Worm (Caenorhabditis elegans): Measurements from ENCODE around the gene K01G5.8.

Gene K01G5.8

ce11 chrIII:10747620-10748479 is 7.3 kb upstream of the K01G5.8 start, which contains the start of the genes ran-1 and dkc-1:
TSS of gene ran-1 (minus strand) at chrIII:10747728.
TSS of gene dkc-1 (plus strand) at chrIII:10748429.
- TF ChIP-seq egl-27 (tag; optimal IDR thresholded peaks at IDR 0.05), result no peak
- no peak for TF ChIP-seq nhr-28 (tag; optimal IDR thresholded peaks at IDR 0.05)
- no peak for TF ChIP-seq eor-1 (tag; optimal IDR thresholded peaks at IDR 0.05)
- no peak for TF ChIP-seq fkh-10 (GFP tag; optimal IDR thresholded peaks at IDR 0.05)
- TF ChIP-seq skn-1 (tag; optimal IDR thresholded peaks at IDR 0.05), result peak; percentile 82
- TF ChIP-seq lin-15B (tag; optimal IDR thresholded peaks at IDR 0.05), result peak; percentile 72
- no peak for TF ChIP-seq ceh-16 (tag; optimal IDR thresholded peaks at IDR 0.05)
- TF ChIP-seq ztf-4 (tag; optimal IDR thresholded peaks at IDR 0.05), result no peak
- no peak for TF ChIP-seq R02D3.7 (tag; optimal IDR thresholded peaks at IDR 0.05)
- TF ChIP-seq pqm-1 (tag; optimal IDR thresholded peaks at IDR 0.05), result peak; percentile 15
- peak; percentile 73 for TF ChIP-seq hmg-11 (tag; optimal IDR thresholded peaks at IDR 0.05)
- peak; percentile 55 for TF ChIP-seq nhr-23 (tag; optimal IDR thresholded peaks at IDR 0.05)
- TF ChIP-seq nhr-43 (tag; optimal IDR thresholded peaks at IDR 0.05; ENCODE audit: poor library complexity, severe bottlenecking), result no peak
- TF ChIP-seq nhr-237 (tag; optimal IDR thresholded peaks at IDR 0.05), result no peak
- TF ChIP-seq nfya-1 (tag; optimal IDR thresholded peaks at IDR 0.05; ENCODE audit: insufficient read depth), result peak; percentile 93
- peak; percentile 76 for TF ChIP-seq snpc-4 (tag; optimal IDR thresholded peaks at IDR 0.05)
- TF ChIP-seq ceh-28 (tag; optimal IDR thresholded peaks at IDR 0.05), result peak; percentile 74
- TF ChIP-seq nhr-76 (tag; optimal IDR thresholded peaks at IDR 0.05), result no peak
- no peak for TF ChIP-seq nhr-11 (tag; optimal IDR thresholded peaks at IDR 0.05)
- TF ChIP-seq sea-2 (GFP tag; optimal IDR thresholded peaks at IDR 0.05), result no peak
- TF ChIP-seq nhr-67 (tag; optimal IDR thresholded peaks at IDR 0.05), result no peak
- TF ChIP-seq ama-1 (optimal IDR thresholded peaks at IDR 0.05), result peak; percentile 47
- TF ChIP-seq lin-39 (tag; optimal IDR thresholded peaks at IDR 0.05), result peak; percentile 75
- TF ChIP-seq ztf-11 (tag; optimal IDR thresholded peaks at IDR 0.05), result no peak
- no peak for TF ChIP-seq mml-1 (tag; optimal IDR thresholded peaks at IDR 0.05)
- TF ChIP-seq unc-62 (GFP tag; optimal IDR thresholded peaks at IDR 0.05), result no peak
- TF ChIP-seq zag-1 (tag; optimal IDR thresholded peaks at IDR 0.05), result no peak
- no peak for TF ChIP-seq jun-1 (tag; optimal IDR thresholded peaks at IDR 0.05)
- TF ChIP-seq ceh-9 (tag; optimal IDR thresholded peaks at IDR 0.05), result no peak
- TF ChIP-seq ZK546.5 (tag; optimal IDR thresholded peaks at IDR 0.05), result no peak
- no peak for TF ChIP-seq mdl-1 (tag; optimal IDR thresholded peaks at IDR 0.05)
- no peak for TF ChIP-seq fos-1 (tag; optimal IDR thresholded peaks at IDR 0.05)
- no peak for TF ChIP-seq nhr-12 (tag; optimal IDR thresholded peaks at IDR 0.05)
- peak; percentile 55 for TF ChIP-seq elt-2 (tag; optimal IDR thresholded peaks at IDR 0.05)
- no peak for TF ChIP-seq aly-2 (tag; optimal IDR thresholded peaks at IDR 0.05)
- no peak for TF ChIP-seq elt-3 (tag; optimal IDR thresholded peaks at IDR 0.05)
- TF ChIP-seq lsy-12 (tag; optimal IDR thresholded peaks at IDR 0.05), result no peak
- peak; percentile 81 for TF ChIP-seq pha-4 (tag; optimal IDR thresholded peaks at IDR 0.05)
- TF ChIP-seq ceh-82 (tag; optimal IDR thresholded peaks at IDR 0.05), result no peak
- TF ChIP-seq elt-1 (tag; optimal IDR thresholded peaks at IDR 0.05), result no peak
- TF ChIP-seq unc-39 (tag; optimal IDR thresholded peaks at IDR 0.05), result no peak
- TF ChIP-seq tbx-2 (tag; optimal IDR thresholded peaks at IDR 0.05), result no peak
- TF ChIP-seq nhr-77 (tag; optimal IDR thresholded peaks at IDR 0.05), result no peak
- no peak for TF ChIP-seq daf-12 (tag; optimal IDR thresholded peaks at IDR 0.05)
- peak; percentile 59 for TF ChIP-seq egl-5 (tag; optimal IDR thresholded peaks at IDR 0.05)
- no peak for TF ChIP-seq fkh-2 (tag; optimal IDR thresholded peaks at IDR 0.05)
- peak; percentile 73 for TF ChIP-seq nhr-25 (tag; optimal IDR thresholded peaks at IDR 0.05)

Data from whole organism, L3 larva.